Worm (Caenorhabditis elegans) whole organism, L2 larva: ENCODE data around the gene lelo-4.

Experiments used
- C34F6.9 ChIP-seq: fragments of 150-350 bp; optimal IDR thresholded peaks from 2 replicates; lab custom pipeline; 2014; ENCODE audit warnings: missing biosample characterization, missing genetic modification characterization
- R02D3.7 ChIP-seq: fragments of 150-350 bp; optimal IDR thresholded peaks from 2 replicates; lab custom pipeline; 2014; ENCODE audit warnings: missing biosample characterization, missing genetic modification characterization
- ZK546.5 ChIP-seq: sonication (generic microtip); optimal IDR thresholded peaks from 2 replicates; lab custom pipeline; 2017; ENCODE audit warnings: missing biosample characterization, missing genetic modification characterization
- alr-1 ChIP-seq: fragments of 150-350 bp; optimal IDR thresholded peaks from 2 replicates; lab custom pipeline; 2014; ENCODE audit warnings: missing biosample characterization, missing genetic modification characterization
- ama-1 ChIP-seq: fragments of 150-350 bp; optimal IDR thresholded peaks from 2 replicates; lab custom pipeline; 2018; ENCODE audit warnings: inconsistent platforms
- ceh-16 ChIP-seq: fragments of 150-350 bp; optimal IDR thresholded peaks from 2 replicates; lab custom pipeline; 2014; ENCODE audit warnings: missing biosample characterization, missing genetic modification characterization
- crh-2 ChIP-seq: sonication (generic microtip); optimal IDR thresholded peaks from 2 replicates; lab custom pipeline; 2017; ENCODE audit warnings: missing biosample characterization, missing genetic modification characterization
- dmd-4 ChIP-seq: sonication (generic microtip); optimal IDR thresholded peaks from 2 replicates; lab custom pipeline; 2017; ENCODE audit warnings: missing biosample characterization, missing genetic modification characterization
- egl-27 ChIP-seq: sonication (generic microtip); optimal IDR thresholded peaks from 3 replicates; lab custom pipeline; 2017; ENCODE audit warnings: missing biosample characterization, missing genetic modification reagents, missing genetic modification characterization
- elt-1 ChIP-seq: fragments of 150-350 bp; optimal IDR thresholded peaks from 2 replicates; lab custom pipeline; 2014; ENCODE audit warnings: missing biosample characterization, missing genetic modification characterization
- elt-3 ChIP-seq: sonication (generic microtip); optimal IDR thresholded peaks from 2 replicates; lab custom pipeline; 2017; ENCODE audit warnings: missing biosample characterization, missing genetic modification characterization
- lin-13 ChIP-seq: fragments of 150-350 bp; optimal IDR thresholded peaks from 2 replicates; lab custom pipeline; 2014; ENCODE audit warnings: missing biosample characterization, missing genetic modification reagents, missing genetic modification characterization
- lin-39 ChIP-seq: fragments of 150-350 bp; optimal IDR thresholded peaks from 2 replicates; lab custom pipeline; 2014; ENCODE audit warnings: missing biosample characterization, missing genetic modification reagents, missing genetic modification characterization
- lsy-2 ChIP-seq, 2 experiments: fragments of 150-350 bp in 1 of 2; sonication (generic microtip) in 1 of 2; optimal IDR thresholded peaks; 2 replicates each; lab custom pipeline; 2014 to 2017; ENCODE audit warnings: missing biosample characterization in 2 of 2, missing genetic modification characterization in 2 of 2
- mab-5 ChIP-seq: fragments of 150-350 bp; optimal IDR thresholded peaks from 2 replicates; lab custom pipeline; 2014; ENCODE audit warnings: missing biosample characterization, missing genetic modification characterization
- mbf-1 ChIP-seq: sonication (generic microtip); optimal IDR thresholded peaks from 2 replicates; lab custom pipeline; 2017; ENCODE audit warnings: missing biosample characterization, missing genetic modification characterization
- nhr-10 ChIP-seq: sonication (generic microtip); optimal IDR thresholded peaks from 2 replicates; lab custom pipeline; 2017; ENCODE audit warnings: missing biosample characterization, missing genetic modification characterization
- nhr-237 ChIP-seq: fragments of 150-350 bp; optimal IDR thresholded peaks from 2 replicates; lab custom pipeline; 2014; ENCODE audit warnings: missing biosample characterization, missing genetic modification characterization
- nhr-25 ChIP-seq: fragments of 150-350 bp; sonication (generic microtip); optimal IDR thresholded peaks from 3 replicates; lab custom pipeline; 2014; ENCODE audit warnings: missing biosample characterization, missing genetic modification characterization
- nhr-6 ChIP-seq: fragments of 150-350 bp; optimal IDR thresholded peaks from 2 replicates; lab custom pipeline; 2014; ENCODE audit warnings: missing biosample characterization, missing genetic modification characterization
- skn-1 ChIP-seq: sonication (generic microtip); optimal IDR thresholded peaks from 2 replicates; lab custom pipeline; 2017; ENCODE audit warnings: missing biosample characterization, missing genetic modification characterization
- sma-3 ChIP-seq: sonication (generic microtip); optimal IDR thresholded peaks from 2 replicates; lab custom pipeline; 2016; ENCODE audit warnings: missing genetic modification reagents, missing genetic modification characterization, missing compliant biosample characterization
- sma-9 ChIP-seq, 2 experiments: fragments of 150-350 bp in 1 of 2; sonication (generic microtip) in 1 of 2; optimal IDR thresholded peaks; 2 replicates each; lab custom pipeline; 2014 to 2016; ENCODE audit warnings: missing genetic modification characterization in 2 of 2, mild to moderate bottlenecking in 1 of 2, missing biosample characterization in 1 of 2, missing compliant biosample characterization in 1 of 2, missing genetic modification reagents in 1 of 2, moderate library complexity in 1 of 2
- snpc-4 ChIP-seq: fragments of 150-350 bp; optimal IDR thresholded peaks from 2 replicates; lab custom pipeline; 2014; ENCODE audit warnings: missing biosample characterization, missing genetic modification characterization
- unc-39 ChIP-seq: fragments of 150-350 bp; optimal IDR thresholded peaks from 2 replicates; lab custom pipeline; 2014; ENCODE audit warnings: missing biosample characterization, missing genetic modification characterization
- unc-55 ChIP-seq: fragments of 150-350 bp; sonication (generic microtip); optimal IDR thresholded peaks from 3 replicates; lab custom pipeline; 2014; ENCODE audit warnings: missing biosample characterization, missing genetic modification reagents, missing genetic modification characterization
- unc-62 ChIP-seq: fragments of 150-350 bp; optimal IDR thresholded peaks from 2 replicates; lab custom pipeline; 2014; ENCODE audit warnings: missing biosample characterization, missing genetic modification reagents, missing genetic modification characterization
- zag-1 ChIP-seq: fragments of 150-350 bp; optimal IDR thresholded peaks from 2 replicates; lab custom pipeline; 2014; ENCODE audit warnings: missing biosample characterization, missing genetic modification characterization
- ztf-11 ChIP-seq: sonication (generic microtip); optimal IDR thresholded peaks from 2 replicates; lab custom pipeline; 2017; ENCODE audit warnings: missing biosample characterization, missing genetic modification characterization
- ztf-4 ChIP-seq: fragments of 150-350 bp; optimal IDR thresholded peaks from 2 replicates; lab custom pipeline; 2014; ENCODE audit warnings: missing biosample characterization, missing genetic modification characterization

lelo-4 gene

ce11 chrII:5725094-5725493, 10.4 kb downstream of the lelo-4 start (continued):
- TF ChIP-seq unc-55 (GFP tag; lab: Kevin White, UChicago) (peak; percentile 96), nhr-6 (tag; lab: Kevin White, UChicago) (peak; percentile 82), nhr-10 (tag; lab: Kevin White, UChicago) (no peak), alr-1 (tag; lab: Kevin White, UChicago) (no peak), nhr-237 (tag; lab: Kevin White, UChicago) (no peak), unc-39 (tag; lab: Kevin White, UChicago) (no peak), ztf-4 (no peak), ama-1 (lab: Kevin White, UChicago) (no peak), R02D3.7 (tag; lab: Kevin White, UChicago) (no peak), sma-9 (GFP tag; optimal IDR thresholded peaks at IDR 0.05; lab: Kevin White, UChicago) (peak; percentile 53), sma-9 (tag; optimal IDR thresholded peaks at IDR 0.05; lab: Kevin White, UChicago) (no peak), mbf-1 (no peak), zag-1 (peak; percentile 91), nhr-25 (no peak), snpc-4 (tag; lab: Kevin White, UChicago) (peak; percentile 64), skn-1 (tag; lab: Kevin White, UChicago) (no peak), dmd-4 (tag; lab: Kevin White, UChicago) (no peak), lin-39 (tag; lab: Kevin White, UChicago) (peak; percentile 20), crh-2 (tag; lab: Kevin White, UChicago) (peak; percentile 80)

ce11 chrII:5727707-5728106, 13.0 kb downstream of the lelo-4 start, which contains the start of gene rab-3:
rab-3 (minus strand) TSS chrII:5727853.
- TF ChIP-seq mab-5 (tag; lab: Kevin White, UChicago), result no peak
- TF ChIP-seq C34F6.9, result peak; percentile 10

ce11 chrII:5730343-5731083, 15.8 kb downstream of the lelo-4 start, which contains the start of the genes C18A3.7 and C18A3.11:
C18A3.7 (minus strand) TSS chrII:5730443.
C18A3.11 (plus strand) TSS chrII:5731033.
- no peak for TF ChIP-seq lin-13 (GFP tag; lab: Kevin White, UChicago)
- no peak for TF ChIP-seq unc-62 (GFP tag; lab: Kevin White, UChicago)
- TF ChIP-seq sma-3 (GFP tag; lab: Kevin White, UChicago), result no peak
- TF ChIP-seq nhr-6 (tag; lab: Kevin White, UChicago), result no peak

ce11 chrII:5734883-5735282, 20.2 kb downstream of the lelo-4 start:
- TF ChIP-seq mab-5 (tag; lab: Kevin White, UChicago) (no peak), ama-1 (lab: Kevin White, UChicago) (no peak), sma-3 (GFP tag; lab: Kevin White, UChicago) (no peak), unc-62 (GFP tag; lab: Kevin White, UChicago) (no peak), nhr-10 (tag; lab: Kevin White, UChicago) (no peak), dmd-4 (tag; lab: Kevin White, UChicago) (no peak), nhr-6 (tag; lab: Kevin White, UChicago) (no peak)

- TF ChIP-seq ZK546.5 (tag; lab: Kevin White, UChicago), result no peak
- peak; percentile 20 for TF ChIP-seq elt-1
- TF ChIP-seq egl-27 (tag; lab: Kevin White, UChicago), result no peak
- peak; percentile 94 for TF ChIP-seq ceh-16 (tag; lab: Kevin White, UChicago)
- no peak for TF ChIP-seq elt-3 (tag; lab: Kevin White, UChicago)
- TF ChIP-seq, all 48 proteins: peak for 2
Measured at ce11 chrII:5735744-5736143, 21.0 kb downstream of the lelo-4 start.

- TF ChIP-seq nhr-25 (no peak), sma-3 (GFP tag; lab: Kevin White, UChicago) (no peak), ztf-4 (no peak), lsy-2 (tag; optimal IDR thresholded peaks at IDR 0.05; lab: Kevin White, UChicago) (no peak), ztf-11 (tag; lab: Kevin White, UChicago) (no peak)
- TF ChIP-seq, all 48 proteins: peak for 0
Measured at ce11 chrII:5736599-5736998, 21.9 kb downstream of the lelo-4 start.
